Worm (Caenorhabditis elegans) whole organism, L3 larva: ENCODE data around the gene skr-4.

Experiments
- ZK546.5 ChIP-seq: sonication (generic microtip); optimal IDR thresholded peaks from 2 replicates; lab custom pipeline; 2017; ENCODE audit warnings: missing biosample characterization, missing genetic modification characterization
- ama-1 ChIP-seq: fragments of 150-350 bp; optimal IDR thresholded peaks from 2 replicates; lab custom pipeline; 2018
- ceh-28 ChIP-seq: fragments of 150-350 bp; optimal IDR thresholded peaks from 2 replicates; lab custom pipeline; 2014; ENCODE audit warnings: missing biosample characterization, missing genetic modification reagents, missing genetic modification characterization
- elt-1 ChIP-seq: fragments of 150-350 bp; optimal IDR thresholded peaks from 2 replicates; lab custom pipeline; 2014; ENCODE audit warnings: missing biosample characterization, missing genetic modification characterization
- fkh-10 ChIP-seq: sonication (generic microtip); optimal IDR thresholded peaks from 2 replicates; lab custom pipeline; 2017; ENCODE audit warnings: missing biosample characterization, missing genetic modification reagents, missing genetic modification characterization
- jun-1 ChIP-seq: fragments of 150-350 bp; optimal IDR thresholded peaks from 2 replicates; lab custom pipeline; 2014; ENCODE audit warnings: missing biosample characterization, missing genetic modification reagents, missing genetic modification characterization
- nhr-11 ChIP-seq: fragments of 150-350 bp; optimal IDR thresholded peaks from 2 replicates; lab custom pipeline; 2014; ENCODE audit warnings: missing biosample characterization, missing genetic modification characterization
- nhr-28 ChIP-seq: fragments of 150-350 bp; optimal IDR thresholded peaks from 2 replicates; lab custom pipeline; 2014; ENCODE audit warnings: missing biosample characterization, missing genetic modification characterization
- nhr-76 ChIP-seq: fragments of 150-350 bp; sonication (generic microtip); optimal IDR thresholded peaks from 5 replicates; lab custom pipeline; 2014; ENCODE audit warnings: missing biosample characterization, missing genetic modification characterization
- pha-4 ChIP-seq: fragments of 150-350 bp; optimal IDR thresholded peaks from 2 replicates; lab custom pipeline; 2014; ENCODE audit warnings: missing biosample characterization, missing genetic modification reagents, missing genetic modification characterization

DNA sequence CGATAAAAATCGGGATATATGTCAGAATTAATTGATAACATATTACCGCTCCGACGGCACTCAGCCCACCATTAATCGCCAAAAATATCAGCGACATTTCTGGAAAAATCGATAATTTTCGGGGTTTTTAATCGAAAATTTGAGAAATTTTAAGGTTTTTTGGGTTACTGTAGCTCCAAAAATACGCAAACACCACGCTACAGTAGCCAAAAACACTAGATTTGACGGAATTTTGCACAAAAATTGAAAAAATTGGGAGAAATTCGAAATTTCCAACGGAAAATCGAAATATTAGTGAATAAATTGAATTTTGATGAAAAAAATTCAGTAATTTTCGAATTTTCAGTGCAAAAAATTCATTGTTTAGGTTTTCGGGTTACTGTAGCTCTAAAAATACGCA is 10.2 kb downstream of the skr-4 start, which contains the start of gene algn-7:
- TF ChIP-seq fkh-10 (GFP tag; lab: Kevin White, UChicago) = no peak
- no peak for TF ChIP-seq nhr-11
- TF ChIP-seq ceh-28 (tag; lab: Kevin White, UChicago) = no peak
- no peak for TF ChIP-seq ama-1 (lab: Kevin White, UChicago)
- no peak for TF ChIP-seq ZK546.5 (tag; lab: Kevin White, UChicago)
- TF ChIP-seq nhr-76 (tag; lab: Kevin White, UChicago) = no peak
- no peak for TF ChIP-seq elt-1 (tag; lab: Kevin White, UChicago)
- TF ChIP-seq jun-1 = no peak
- no peak for TF ChIP-seq nhr-28 (tag; lab: Kevin White, UChicago)
- TF ChIP-seq pha-4 (tag; lab: Kevin White, UChicago) = no peak
